Worm (Caenorhabditis elegans) whole organism, young adult: ENCODE results near the gene imb-2.

ENCODE experiments used
- B0019.2 ChIP-seq: fragments of 200-800 bp; sonication (Bioruptor generic); conservative IDR thresholded peaks from 2 replicates; pipeline ENCODE4 v1.3.6; 2022; ENCODE audit warnings: missing genetic modification reagents, missing genetic modification characterization, missing compliant biosample characterization
- B0336.3 ChIP-seq: fragments of 200-800 bp; sonication (Bioruptor generic); IDR thresholded peaks from 2 replicates; pipeline ENCODE4 v1.3.6; 2022; ENCODE audit warnings: missing genetic modification characterization, missing compliant biosample characterization
- C17E4.6 ChIP-seq: fragments of 200-800 bp; sonication (Bioruptor generic); IDR thresholded peaks from 2 replicates; pipeline ENCODE4 v1.3.6; 2022; ENCODE audit warnings: missing genetic modification reagents, missing genetic modification characterization, missing compliant biosample characterization
- F23B12.7 ChIP-seq: sonication (generic microtip); optimal IDR thresholded peaks from 2 replicates; lab custom pipeline; 2017; ENCODE audit warnings: missing genetic modification characterization, mild to moderate bottlenecking, missing compliant biosample characterization, antibody characterized with exemption, moderate library complexity; ENCODE audit not compliant: insufficient read depth
- F33H1.4 ChIP-seq: fragments of 200-800 bp; sonication (Bioruptor generic); IDR thresholded peaks from 2 replicates; pipeline ENCODE4 v1.3.6; 2022; ENCODE audit warnings: missing genetic modification reagents, missing genetic modification characterization, missing compliant biosample characterization
- F49E8.2 ChIP-seq: sonication (generic microtip); optimal IDR thresholded peaks from 3 replicates; lab custom pipeline; 2017; ENCODE audit warnings: missing genetic modification characterization, mild to moderate bottlenecking, missing compliant biosample characterization, antibody characterized with exemption, moderate library complexity; ENCODE audit not compliant: insufficient read depth
- F57C9.4 ChIP-seq: sonication (generic microtip); optimal IDR thresholded peaks from 2 replicates; lab custom pipeline; 2017; ENCODE audit warnings: mild to moderate bottlenecking, missing genetic modification characterization, missing compliant biosample characterization
- Y95B8A.8 ChIP-seq: fragments of 200-800 bp; sonication (Bioruptor generic); IDR thresholded peaks from 2 replicates; pipeline ENCODE4 v1.3.6; 2022; ENCODE audit warnings: missing genetic modification reagents, missing genetic modification characterization, missing compliant biosample characterization
- ZK185.1 ChIP-seq: sonication (generic microtip); optimal IDR thresholded peaks from 2 replicates; lab custom pipeline; 2016; ENCODE audit warnings: mild to moderate bottlenecking, missing genetic modification characterization, missing compliant biosample characterization; ENCODE audit not compliant: poor library complexity, severe bottlenecking
- akir-1 ChIP-seq: fragments of 200-800 bp; sonication (Bioruptor generic); optimal IDR thresholded peaks from 2 replicates; lab custom pipeline; 2018; ENCODE audit warnings: mild to moderate bottlenecking, missing genetic modification characterization, moderate library complexity, missing compliant biosample characterization
- athp-1 ChIP-seq: sonication (generic microtip); optimal IDR thresholded peaks from 2 replicates; lab custom pipeline; 2017; ENCODE audit warnings: mild to moderate bottlenecking, missing genetic modification characterization, missing compliant biosample characterization
- bed-2 ChIP-seq: fragments of 200-800 bp; sonication (Bioruptor generic); IDR thresholded peaks from 2 replicates; pipeline ENCODE4 v1.3.6; 2022; ENCODE audit warnings: missing genetic modification reagents, missing genetic modification characterization, missing compliant biosample characterization
- ceh-100 ChIP-seq: fragments of 200-800 bp; sonication (Bioruptor generic); IDR thresholded peaks from 2 replicates; pipeline ENCODE4 v1.3.6; 2022; ENCODE audit warnings: missing genetic modification reagents, missing genetic modification characterization, missing compliant biosample characterization
- ceh-58 ChIP-seq: fragments of 200-800 bp; sonication (Bioruptor generic); IDR thresholded peaks from 2 replicates; pipeline ENCODE4 v1.3.6; 2022; ENCODE audit warnings: missing genetic modification characterization, missing compliant biosample characterization
- ceh-79 ChIP-seq: sonication (generic microtip); optimal IDR thresholded peaks from 2 replicates; lab custom pipeline; 2017; ENCODE audit warnings: mild to moderate bottlenecking, missing genetic modification characterization, missing compliant biosample characterization
- dox-1 ChIP-seq: fragments of 200-800 bp; sonication (Bioruptor generic); IDR thresholded peaks from 2 replicates; pipeline ENCODE4 v1.3.6; 2022; ENCODE audit warnings: missing genetic modification reagents, missing genetic modification characterization, missing compliant biosample characterization
- dpl-1 ChIP-seq: fragments of 150-350 bp; optimal IDR thresholded peaks from 2 replicates; lab custom pipeline; 2014; ENCODE audit warnings: missing biosample characterization, missing genetic modification reagents, missing genetic modification characterization
- egrh-3 ChIP-seq: fragments of 200-800 bp; sonication (Bioruptor generic); IDR thresholded peaks from 2 replicates; pipeline ENCODE4 v1.3.6; 2022; ENCODE audit warnings: missing genetic modification reagents, missing genetic modification characterization, missing compliant biosample characterization
- ekl-4 ChIP-seq: fragments of 200-800 bp; sonication (Bioruptor generic); IDR thresholded peaks from 2 replicates; pipeline ENCODE4 v1.3.6; 2022; ENCODE audit warnings: missing genetic modification reagents, missing genetic modification characterization, missing compliant biosample characterization
- ets-4 ChIP-seq: fragments of 200-800 bp; sonication (Bioruptor generic); optimal IDR thresholded peaks from 2 replicates; lab custom pipeline; 2018; ENCODE audit warnings: mild to moderate bottlenecking, missing genetic modification characterization, missing compliant biosample characterization
- hmg-1.2 ChIP-seq: fragments of 200-800 bp; sonication (Bioruptor generic); IDR thresholded peaks from 2 replicates; pipeline ENCODE4 v1.3.6; 2022; ENCODE audit warnings: missing genetic modification reagents, missing genetic modification characterization, missing compliant biosample characterization
- hrde-1 ChIP-seq: sonication (generic microtip); optimal IDR thresholded peaks from 2 replicates; lab custom pipeline; 2016; ENCODE audit warnings: missing genetic modification characterization, mild to moderate bottlenecking, missing compliant biosample characterization, moderate library complexity, missing genotype, missing genetic modification reagents, borderline replicate concordance
- lag-1 ChIP-seq: fragments of 200-800 bp; sonication (Bioruptor generic); IDR thresholded peaks from 2 replicates; pipeline ENCODE4 v1.3.6; 2022; ENCODE audit warnings: missing genetic modification reagents, missing genetic modification characterization, missing compliant biosample characterization
- let-526 ChIP-seq: fragments of 200-800 bp; sonication (Bioruptor generic); IDR thresholded peaks from 2 replicates; pipeline ENCODE4 v1.3.6; 2022; ENCODE audit warnings: missing genetic modification reagents, missing genetic modification characterization, missing compliant biosample characterization
- let-607 ChIP-seq, 2 experiments: fragments of 200-800 bp in 1 of 2; sonication (Bioruptor generic) in 1 of 2; sonication (generic microtip) in 1 of 2; optimal IDR thresholded peaks; 2 replicates each; lab custom pipeline; 2016 to 2018; ENCODE audit warnings: mild to moderate bottlenecking in 2 of 2, missing compliant biosample characterization in 2 of 2, missing genetic modification characterization in 2 of 2, moderate library complexity in 2 of 2, missing genotype in 1 of 2
- lsl-1 ChIP-seq: fragments of 200-800 bp; sonication (Bioruptor generic); optimal IDR thresholded peaks from 2 replicates; lab custom pipeline; 2018; ENCODE audit warnings: mild to moderate bottlenecking, missing genetic modification characterization, moderate library complexity, missing compliant biosample characterization
- madf-10 ChIP-seq: sonication (generic microtip); optimal IDR thresholded peaks from 2 replicates; lab custom pipeline; 2016; ENCODE audit warnings: mild to moderate bottlenecking, missing genetic modification characterization, missing compliant biosample characterization
- mcd-1 ChIP-seq: fragments of 200-800 bp; sonication (Bioruptor generic); IDR thresholded peaks from 2 replicates; pipeline ENCODE4 v1.3.6; 2022; ENCODE audit warnings: missing genetic modification reagents, missing genetic modification characterization, missing compliant biosample characterization
- nfya-1 ChIP-seq: sonication (generic microtip); optimal IDR thresholded peaks from 2 replicates; lab custom pipeline; 2017; ENCODE audit warnings: antibody characterized with exemption, missing compliant biosample characterization, missing genetic modification characterization, borderline replicate concordance; ENCODE audit not compliant: insufficient read depth
- nhr-120 ChIP-seq: fragments of 200-800 bp; sonication (Bioruptor generic); IDR thresholded peaks from 2 replicates; pipeline ENCODE4 v1.3.6; 2022; ENCODE audit warnings: missing genetic modification characterization, missing compliant biosample characterization
- repo-1 ChIP-seq: sonication (generic microtip); optimal IDR thresholded peaks from 2 replicates; lab custom pipeline; 2017; ENCODE audit warnings: mild to moderate bottlenecking, missing genetic modification characterization, missing compliant biosample characterization
- snpc-1.1 ChIP-seq: sonication (generic microtip); optimal IDR thresholded peaks from 2 replicates; lab custom pipeline; 2017; ENCODE audit warnings: missing genetic modification characterization, mild to moderate bottlenecking, missing compliant biosample characterization, antibody characterized with exemption, moderate library complexity, missing genotype, missing genetic modification reagents; ENCODE audit not compliant: insufficient read depth
- snpc-1.3 ChIP-seq: sonication (generic microtip); optimal IDR thresholded peaks from 2 replicates; lab custom pipeline; 2017; ENCODE audit warnings: missing genetic modification characterization, mild to moderate bottlenecking, missing compliant biosample characterization, antibody characterized with exemption, moderate library complexity, missing genotype, missing genetic modification reagents; ENCODE audit not compliant: insufficient read depth
- snpc-3.4 ChIP-seq: sonication (generic microtip); optimal IDR thresholded peaks from 2 replicates; lab custom pipeline; 2017; ENCODE audit warnings: missing genetic modification characterization, mild to moderate bottlenecking, missing compliant biosample characterization, antibody characterized with exemption, moderate library complexity, missing genotype, missing genetic modification reagents
- snpc-4 ChIP-seq, 5 experiments: fragments of 150-350 bp in 1 of 5; sonication (generic microtip) in 4 of 5; optimal IDR thresholded peaks; 2 replicates each; lab custom pipeline; 2014 to 2018; ENCODE audit warnings: missing genetic modification characterization in 5 of 5, missing biosample characterization in 3 of 5, antibody characterized with exemption in 2 of 5, mild to moderate bottlenecking in 2 of 5, missing compliant biosample characterization in 2 of 5, missing genotype in 2 of 5, moderate library complexity in 2 of 5, missing genetic modification reagents in 1 of 5
- tbx-9 ChIP-seq: sonication (generic microtip); optimal IDR thresholded peaks from 2 replicates; lab custom pipeline; 2016; ENCODE audit warnings: borderline replicate concordance, missing genetic modification characterization, inconsistent platforms, missing compliant biosample characterization
- tlf-1 ChIP-seq: fragments of 200-800 bp; sonication (Bioruptor generic); optimal IDR thresholded peaks from 2 replicates; lab custom pipeline; 2018; ENCODE audit warnings: mild to moderate bottlenecking, missing genetic modification characterization, missing compliant biosample characterization
- unc-130 ChIP-seq: sonication (generic microtip); optimal IDR thresholded peaks from 2 replicates; lab custom pipeline; 2016; ENCODE audit warnings: missing genetic modification reagents, missing genetic modification characterization, missing compliant biosample characterization
- zim-3 ChIP-seq: sonication (generic microtip); optimal IDR thresholded peaks from 2 replicates; lab custom pipeline; 2017; ENCODE audit warnings: mild to moderate bottlenecking, missing genetic modification characterization, moderate library complexity, missing compliant biosample characterization

The imb-2 gene

DNA sequence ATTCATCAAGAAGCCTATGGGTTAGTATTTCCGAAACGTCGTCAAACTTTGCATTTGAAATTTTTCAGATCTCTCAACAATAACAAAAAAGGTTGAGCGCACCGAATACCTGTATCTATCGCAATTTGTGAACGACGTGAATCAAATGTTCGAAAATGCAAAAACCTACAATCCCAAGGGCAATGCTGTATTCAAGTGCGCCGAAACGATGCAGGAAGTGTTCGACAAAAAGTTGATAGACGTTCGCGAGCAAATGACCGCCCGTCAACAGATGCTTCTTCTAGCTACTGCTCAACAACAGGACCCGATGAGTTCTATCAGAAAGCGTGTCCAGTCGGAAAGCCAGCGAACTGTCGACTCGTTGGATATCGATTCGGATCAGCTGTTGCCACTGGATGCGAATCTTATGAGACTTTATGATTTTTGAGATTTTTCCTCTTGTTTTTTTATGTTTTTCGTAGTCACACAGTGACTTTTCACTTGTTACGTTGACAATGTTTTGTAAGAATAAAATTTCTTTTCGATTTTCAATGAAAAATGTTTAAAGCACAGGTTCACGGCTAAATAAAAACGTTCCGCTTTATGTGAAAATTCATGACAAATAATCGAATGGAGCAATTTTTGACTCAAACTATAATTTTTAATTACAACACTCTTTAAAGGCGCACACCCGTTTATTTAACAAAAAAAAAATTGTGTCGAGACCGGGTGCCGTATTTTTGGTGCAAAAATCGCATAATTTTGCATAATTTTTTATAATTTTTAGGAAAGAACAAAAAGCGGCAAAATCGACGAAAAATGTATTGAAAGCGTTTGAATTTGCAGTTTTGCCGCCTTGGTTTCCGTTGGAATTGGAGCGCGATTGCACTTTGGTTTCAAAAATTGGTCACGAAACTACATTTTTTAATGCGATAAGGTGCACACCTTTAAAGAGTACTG is 42.1 kb downstream of the imb-2 start (continued):
- TF ChIP-seq F23B12.7 (tag; lab: Kevin White, UChicago) = no peak
- TF ChIP-seq hmg-1.2 (GFP tag; lab: Robert Waterston, UW) = no peak
- 0 out of 2 replicates have a peak, but pooled peaks have one; percentile 28 for TF ChIP-seq F33H1.4 (GFP tag; lab: Robert Waterston, UW)
- no peak for TF ChIP-seq B0336.3 (GFP tag; lab: Robert Waterston, UW)
- TF ChIP-seq C17E4.6 (GFP tag; lab: Robert Waterston, UW) = no peak
- peak; percentile 75 for TF ChIP-seq lsl-1 (GFP tag; lab: Kevin White, UChicago)
- TF ChIP-seq nfya-1 = no peak
- no peak for TF ChIP-seq nhr-120 (GFP tag; lab: Robert Waterston, UW)
- no peak for TF ChIP-seq repo-1 (tag; lab: Kevin White, UChicago)

- TF ChIP-seq ceh-58 = no peak
- TF ChIP-seq B0019.2 (GFP tag; lab: Robert Waterston, UW) = no peak
- TF ChIP-seq akir-1 (GFP tag; lab: Kevin White, UChicago) = no peak
- no peak for TF ChIP-seq Y95B8A.8 (GFP tag; lab: Robert Waterston, UW)
- peak; percentile 70 for TF ChIP-seq lsl-1 (GFP tag; lab: Kevin White, UChicago)
- no peak for TF ChIP-seq hrde-1 (tag; lab: Kevin White, UChicago)
- no peak for TF ChIP-seq ZK185.1 (tag; lab: Kevin White, UChicago)
Measured at ce11 chrII:14408312-14408711, 42.8 kb downstream of the imb-2 start, which contains the start of gene F26H11.4. Gene F26H11.4, plus strand, starts transcription at chrII:14408612.

ce11 chrII:14410768-14411167 is 45.3 kb downstream of the imb-2 start, which contains the start of gene dsb-2:
Gene dsb-2, plus strand, starts transcription at chrII:14411095.
- no peak for TF ChIP-seq bed-2 (GFP tag; lab: Robert Waterston, UW)
- TF ChIP-seq ceh-79 (tag; lab: Kevin White, UChicago) = no peak
- peak; percentile 29 for TF ChIP-seq dpl-1 (GFP tag; lab: Kevin White, UChicago)
- peak; percentile 16 for TF ChIP-seq snpc-1.3 (tag; lab: Kevin White, UChicago)
- no peak for TF ChIP-seq ceh-58
- TF ChIP-seq let-607 (tag; optimal IDR thresholded peaks at IDR 0.05; lab: Kevin White, UChicago) = no peak
- TF ChIP-seq lsl-1 (GFP tag; lab: Kevin White, UChicago) = peak; percentile 99
- peak; percentile 39 for TF ChIP-seq unc-130
- peak; percentile 7 for TF ChIP-seq snpc-4 (GFP tag; optimal IDR thresholded peaks at IDR 0.05; lab: Kevin White, UChicago)
- peak in 1 of 4 experiments; percentile 27 for TF ChIP-seq snpc-4 (tag; optimal IDR thresholded peaks at IDR 0.05; lab: Kevin White, UChicago)
- 0 out of 2 replicates have a peak, but pooled peaks have one; percentile 50 for TF ChIP-seq Y95B8A.8 (GFP tag; lab: Robert Waterston, UW)
- no peak for TF ChIP-seq zim-3 (tag; lab: Kevin White, UChicago)
- peak; percentile 35; the same call in 1 of the 2 replicates for TF ChIP-seq ekl-4 (GFP tag; lab: Robert Waterston, UW)
- peak; percentile 67 for TF ChIP-seq F49E8.2 (tag; lab: Kevin White, UChicago)
- TF ChIP-seq madf-10 (tag; lab: Kevin White, UChicago) = no peak
- no peak for TF ChIP-seq egrh-3
- peak; percentile 60 for TF ChIP-seq mcd-1 (GFP tag; lab: Robert Waterston, UW)
- peak; percentile 96 for TF ChIP-seq F33H1.4 (GFP tag; lab: Robert Waterston, UW)
- TF ChIP-seq ceh-100 (GFP tag; lab: Robert Waterston, UW) = peak; percentile 20; the same call in 1 of the 2 replicates
- TF ChIP-seq snpc-3.4 (tag; lab: Kevin White, UChicago) = peak; percentile 29
- TF ChIP-seq ets-4 (GFP tag; lab: Kevin White, UChicago) = no peak
- peak; percentile 70; the same call in 1 of the 2 replicates for TF ChIP-seq dox-1 (GFP tag; lab: Robert Waterston, UW)
- no peak for TF ChIP-seq F57C9.4 (tag; lab: Kevin White, UChicago)
- peak; percentile 19 for TF ChIP-seq athp-1 (tag; lab: Kevin White, UChicago)
- TF ChIP-seq snpc-1.1 = peak; percentile 3
- peak; percentile 24 for TF ChIP-seq tlf-1 (GFP tag; lab: Kevin White, UChicago)
- no peak for TF ChIP-seq tbx-9 (tag; lab: Kevin White, UChicago)
- TF ChIP-seq hrde-1 (tag; lab: Kevin White, UChicago) = no peak
- TF ChIP-seq hmg-1.2 (GFP tag; lab: Robert Waterston, UW) = peak; percentile 32; the same call in 1 of the 2 replicates
- no peak for TF ChIP-seq let-526 (GFP tag; lab: Robert Waterston, UW)
- no peak for TF ChIP-seq lag-1 (GFP tag; lab: Robert Waterston, UW)
